Fruit fly (Drosophila melanogaster) whole organism, prepupa: ENCODE data around the gene CG13408.

Experiments
- CG11762 ChIP-seq: fragments of 200-800 bp; sonication (Bioruptor generic); optimal IDR thresholded peaks from 3 replicates; lab custom pipeline; 2016; ENCODE audit warnings: missing biosample characterization, missing genetic modification characterization; ENCODE audit not compliant: insufficient read depth
- CG16779 ChIP-seq: fragments of 200-800 bp; sonication (Bioruptor generic); optimal IDR thresholded peaks from 3 replicates; lab custom pipeline; 2017; ENCODE audit warnings: missing biosample characterization, mild to moderate bottlenecking, missing genetic modification characterization
- Hr39 ChIP-seq: fragments of 200-800 bp; sonication (Bioruptor generic); optimal IDR thresholded peaks from 2 replicates; lab custom pipeline; 2016; ENCODE audit warnings: missing biosample characterization, missing genetic modification characterization
- Smox ChIP-seq: fragments of 200-800 bp; sonication (Bioruptor generic); optimal IDR thresholded peaks from 3 replicates; lab custom pipeline; 2016; ENCODE audit warnings: missing biosample characterization, missing genetic modification characterization

DNA sequence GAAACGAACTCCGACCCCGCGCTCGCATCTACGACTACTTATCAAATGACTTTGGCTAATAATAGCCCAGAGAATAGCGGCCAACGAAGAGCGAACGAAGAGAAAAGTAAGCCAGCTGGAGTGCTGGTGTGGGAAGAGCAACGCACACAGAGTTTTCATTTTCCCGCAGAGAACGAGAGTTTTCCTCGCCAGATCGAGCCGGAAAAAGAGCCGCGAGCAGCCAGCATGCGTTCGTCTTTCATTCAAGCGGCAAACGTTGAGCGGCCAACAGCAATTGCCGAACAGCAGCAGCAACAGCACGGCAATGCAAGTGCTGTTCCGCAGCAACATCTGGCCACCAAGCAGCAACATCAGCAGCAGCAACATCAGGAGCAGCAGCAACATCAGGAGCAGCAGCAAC, 44.7 kb downstream of the CG13408 start:
- TF ChIP-seq CG16779 (tag; lab: Kevin White, UChicago) (no peak), Hr39 (GFP tag; lab: Kevin White, UChicago) (no peak), Smox (no peak), CG11762 (GFP tag; lab: Kevin White, UChicago) (no peak)
